Worm (Caenorhabditis elegans): Measurements from ENCODE around the gene kle-2.

Gene kle-2

DNA sequence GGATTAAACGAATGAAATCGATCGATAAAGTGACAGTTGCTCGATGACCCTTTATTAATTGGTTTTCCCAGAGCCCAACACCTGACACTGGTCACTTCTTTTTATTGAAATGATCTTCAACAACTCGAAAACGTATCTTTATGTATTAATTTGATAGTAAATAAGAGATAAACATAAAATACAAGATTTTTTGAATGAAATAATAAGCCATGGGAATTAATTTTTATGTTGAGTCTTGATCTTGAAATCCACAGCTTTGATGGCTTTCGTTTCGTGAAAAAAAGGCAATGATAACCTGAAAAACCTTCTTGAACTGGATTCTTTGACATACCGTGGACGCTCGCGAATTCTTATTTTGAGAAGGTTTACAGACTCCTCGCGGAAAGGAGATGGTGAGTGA is 34.0 kb upstream of the kle-2 start, which contains the start of gene pcp-5:
Gene pcp-5, minus strand, starts transcription at position 101 of the 400 bp plus-strand sequence.
- TF ChIP-seq gei-17 (GFP tag; optimal IDR thresholded peaks at IDR 0.05) (no peak), madf-10 (tag; optimal IDR thresholded peaks at IDR 0.05) (no peak), Y95B8A.8 (GFP tag; IDR thresholded peaks at IDR 0.05) (no peak), mes-4 (tag; optimal IDR thresholded peaks at IDR 0.05) (no peak), ztf-22 (GFP tag; optimal IDR thresholded peaks at IDR 0.05) (no peak), snpc-1.1 (tag; optimal IDR thresholded peaks at IDR 0.05; ENCODE audit: insufficient read depth) (no peak), dpff-1 (tag; optimal IDR thresholded peaks at IDR 0.05) (no peak), ceh-27 (GFP tag; optimal IDR thresholded peaks at IDR 0.05) (no peak), lin-35 (GFP tag; optimal IDR thresholded peaks at IDR 0.05) (no peak), Y53F4B.3 (GFP tag; IDR thresholded peaks at IDR 0.05) (no peak), sptf-2 (GFP tag; optimal IDR thresholded peaks at IDR 0.05) (no peak), ceh-79 (tag; optimal IDR thresholded peaks at IDR 0.05) (no peak), repo-1 (tag; optimal IDR thresholded peaks at IDR 0.05) (no peak), F49E8.2 (tag; optimal IDR thresholded peaks at IDR 0.05; ENCODE audit: insufficient read depth) (no peak)

DNA sequence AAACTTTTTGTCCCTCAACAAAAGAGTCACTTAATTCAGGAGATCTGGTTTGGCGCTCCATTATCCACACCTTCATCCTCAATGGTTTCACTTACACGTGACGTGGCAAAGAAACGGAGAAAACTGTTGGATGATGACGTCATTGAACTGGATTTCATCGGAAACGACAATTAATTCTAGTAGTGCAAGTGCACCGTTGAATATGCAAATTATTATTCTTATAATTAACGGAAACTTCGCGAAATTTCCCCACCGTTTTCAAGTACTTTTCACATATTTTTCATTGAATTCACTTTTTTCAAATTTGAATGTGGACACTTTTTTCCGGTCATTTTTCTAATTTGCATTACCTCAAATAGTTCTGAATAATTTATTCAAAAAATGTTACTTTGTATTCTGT is 32.3 kb upstream of the kle-2 start, which contains the start of gene ZK688.1:
Gene ZK688.1, plus strand, starts transcription at position 301 of the 400 bp plus-strand sequence.
- TF ChIP-seq hmg-1.2 (GFP tag; IDR thresholded peaks at IDR 0.05) (no peak), lin-40 (tag; optimal IDR thresholded peaks at IDR 0.05) (no peak), mcd-1 (GFP tag; IDR thresholded peaks at IDR 0.05) (no peak), ztf-18 (tag; optimal IDR thresholded peaks at IDR 0.05) (no peak)

DNA sequence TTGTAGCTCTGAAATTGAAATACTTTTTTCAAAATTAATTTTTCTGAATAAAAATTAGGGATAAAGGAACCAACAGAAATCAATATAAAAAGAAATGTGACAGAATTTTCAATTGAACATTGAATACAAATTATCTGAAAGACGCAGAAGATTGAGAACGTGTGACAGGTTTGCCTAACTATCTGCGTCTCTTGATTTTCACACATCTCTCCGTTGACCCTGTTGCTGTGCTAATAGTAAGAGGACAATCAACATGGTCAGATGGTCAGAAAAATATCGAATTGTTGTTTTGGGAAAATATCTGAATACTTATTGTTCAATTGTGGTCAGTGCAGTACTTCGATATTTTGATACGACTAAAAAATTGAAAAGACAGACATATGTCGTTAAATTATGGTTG is 29.9 kb upstream of the kle-2 start, which contains the start of gene ZK688.7:
Gene ZK688.7, minus strand, starts transcription at position 14 of the 400 bp plus-strand sequence.
- TF ChIP-seq egl-44 (GFP tag; IDR thresholded peaks at IDR 0.05): no peak
- TF ChIP-seq nfya-2 (GFP tag; IDR thresholded peaks at IDR 0.05): no peak
- TF ChIP-seq ZK185.1 (tag; optimal IDR thresholded peaks at IDR 0.05; ENCODE audit: poor library complexity, severe bottlenecking): no peak
- peak; percentile 68 for TF ChIP-seq attf-5 (GFP tag; optimal IDR thresholded peaks at IDR 0.05)
- no peak for TF ChIP-seq ztf-18 (tag; optimal IDR thresholded peaks at IDR 0.05)
- peak; percentile 25 for TF ChIP-seq nhr-80 (tag; optimal IDR thresholded peaks at IDR 0.05)
- TF ChIP-seq lin-40 (tag; optimal IDR thresholded peaks at IDR 0.05): no peak
- TF ChIP-seq hmg-1.2 (GFP tag; IDR thresholded peaks at IDR 0.05): peak; percentile 85
- TF ChIP-seq rpc-1 (optimal IDR thresholded peaks at IDR 0.05): no peak
- no peak for TF ChIP-seq rpc-1 (tag; optimal IDR thresholded peaks at IDR 0.05)
- no peak for TF ChIP-seq pbrm-1 (GFP tag; IDR thresholded peaks at IDR 0.05)
- TF ChIP-seq dpff-1 (tag; optimal IDR thresholded peaks at IDR 0.05): no peak
- TF ChIP-seq attf-3 (GFP tag; conservative IDR thresholded peaks at IDR 0.05): no peak
- no peak for TF ChIP-seq lin-35 (GFP tag; optimal IDR thresholded peaks at IDR 0.05)

DNA sequence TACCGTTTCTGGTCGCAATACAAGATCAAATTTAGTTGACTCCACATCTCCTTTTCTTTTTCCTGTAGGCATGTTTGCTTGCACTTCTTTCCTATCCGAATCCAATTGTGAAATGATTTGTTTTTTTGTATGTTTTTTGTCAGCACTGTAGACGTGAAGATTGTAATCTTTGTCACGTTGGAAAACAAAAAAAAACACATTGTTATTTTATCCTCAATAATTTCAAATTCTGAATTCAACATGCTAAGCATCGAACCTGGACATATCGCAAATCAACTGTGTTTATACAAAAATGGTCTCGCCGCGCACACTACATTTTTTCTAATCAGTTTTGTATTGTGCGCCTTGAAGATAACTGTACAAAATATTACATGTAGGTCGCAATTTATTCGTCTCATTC is 28.0 kb upstream of the kle-2 start, which contains the start of gene ZK688.12:
Gene ZK688.12, minus strand, starts transcription at position 101 of the 400 bp plus-strand sequence.
- no peak for TF ChIP-seq nhr-27 (tag; optimal IDR thresholded peaks at IDR 0.05)
- no peak for TF ChIP-seq bed-2 (GFP tag; IDR thresholded peaks at IDR 0.05)

DNA sequence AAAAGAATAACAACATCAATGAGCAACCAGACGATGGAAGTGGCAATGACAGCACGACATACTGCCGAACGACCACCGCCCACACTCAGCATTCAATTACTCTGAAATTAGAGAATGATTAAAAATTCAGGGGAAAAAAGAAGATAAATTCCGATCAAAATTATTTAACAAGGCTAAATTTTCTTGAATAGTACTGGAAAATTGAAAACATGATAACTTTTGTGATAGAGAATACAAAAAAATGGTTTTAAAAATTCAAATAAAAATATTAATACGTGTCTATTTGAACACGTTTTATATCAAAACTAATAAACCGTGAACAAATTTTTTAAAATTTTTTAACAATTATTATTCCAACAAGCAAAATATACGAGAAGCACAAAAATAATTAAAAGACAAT is 23.9 kb upstream of the kle-2 start, which contains the start of gene gly-3:
Gene gly-3, minus strand, starts transcription at position 101 of the 400 bp plus-strand sequence.
- no peak for TF ChIP-seq attf-5 (GFP tag; optimal IDR thresholded peaks at IDR 0.05)
- no peak for TF ChIP-seq zim-3 (tag; optimal IDR thresholded peaks at IDR 0.05)
- no peak for TF ChIP-seq atf-7 (tag; optimal IDR thresholded peaks at IDR 0.05)
- no peak for TF ChIP-seq sptf-2 (GFP tag; optimal IDR thresholded peaks at IDR 0.05)
- no peak for TF ChIP-seq ZK185.1 (tag; optimal IDR thresholded peaks at IDR 0.05; ENCODE audit: poor library complexity, severe bottlenecking)
- no peak for TF ChIP-seq nhr-80 (tag; optimal IDR thresholded peaks at IDR 0.05)
- TF ChIP-seq lag-1 (GFP tag; IDR thresholded peaks at IDR 0.05): no peak
- TF ChIP-seq B0261.1 (tag; optimal IDR thresholded peaks at IDR 0.05): no peak
- TF ChIP-seq akir-1 (GFP tag; optimal IDR thresholded peaks at IDR 0.05): no peak
- no peak for TF ChIP-seq lin-54 (GFP tag; optimal IDR thresholded peaks at IDR 0.05)
- TF ChIP-seq snpc-1.3 (tag; optimal IDR thresholded peaks at IDR 0.05; ENCODE audit: insufficient read depth): no peak
- no peak for TF ChIP-seq lin-35 (GFP tag; optimal IDR thresholded peaks at IDR 0.05)
- TF ChIP-seq F37B4.10 (GFP tag; IDR thresholded peaks at IDR 0.05): no peak

Measured in whole organism, young adult.